Fruit fly (Drosophila melanogaster) whole organism, embryonic: ENCODE data around the gene Galphai.
A peak's percentile ranks its signal among the peaks of the same experiment; 100 is the strongest.

Experiments used
- CG10274 ChIP-seq: fragments of 200-800 bp; sonication (Bioruptor generic); optimal IDR thresholded peaks from 3 replicates; lab custom pipeline; 2017; ENCODE audit warnings: missing biosample characterization, mild to moderate bottlenecking, missing genetic modification characterization
- CG10654 ChIP-seq: fragments of 200-800 bp; sonication (Bioruptor generic); optimal IDR thresholded peaks from 2 replicates; lab custom pipeline; 2016; ENCODE audit warnings: missing biosample characterization, missing genetic modification characterization
- CG11560 ChIP-seq: fragments of 200-800 bp; sonication (Bioruptor generic); IDR thresholded peaks from 3 replicates; pipeline ENCODE4 v1.3.6; 2022; ENCODE audit warnings: missing biosample characterization, missing genetic modification characterization
- CG12219 ChIP-seq: fragments of 200-800 bp; sonication (Bioruptor generic); optimal IDR thresholded peaks from 3 replicates; lab custom pipeline; 2018; ENCODE audit warnings: missing biosample characterization, mild to moderate bottlenecking, missing genetic modification characterization
- CG12236 ChIP-seq: fragments of 200-800 bp; sonication (Bioruptor generic); optimal IDR thresholded peaks from 2 replicates; lab custom pipeline; 2016; ENCODE audit warnings: missing biosample characterization, missing genetic modification characterization
- CG1233 ChIP-seq: fragments of 200-800 bp; sonication (Bioruptor generic); optimal IDR thresholded peaks from 4 replicates; lab custom pipeline; 2018; ENCODE audit warnings: missing biosample characterization, mild to moderate bottlenecking, missing genetic modification characterization
- CG12744 ChIP-seq: fragments of 200-800 bp; sonication (Bioruptor generic); optimal IDR thresholded peaks from 2 replicates; lab custom pipeline; 2016; ENCODE audit warnings: missing biosample characterization, missing genetic modification characterization
- CG17359 ChIP-seq: fragments of 200-800 bp; sonication (Bioruptor generic); optimal IDR thresholded peaks from 3 replicates; lab custom pipeline; 2018; ENCODE audit warnings: missing biosample characterization, mild to moderate bottlenecking, missing genetic modification characterization, moderate library complexity
- CG18011 ChIP-seq: fragments of 200-800 bp; sonication (Bioruptor generic); optimal IDR thresholded peaks from 2 replicates; lab custom pipeline; 2017; ENCODE audit warnings: missing biosample characterization, missing genetic modification characterization, mild to moderate bottlenecking, moderate library complexity, missing genotype
- CG18619 ChIP-seq: fragments of 200-800 bp; sonication (Bioruptor generic); optimal IDR thresholded peaks from 3 replicates; lab custom pipeline; 2017; ENCODE audit warnings: missing biosample characterization, mild to moderate bottlenecking, missing genetic modification characterization
- CG18764 ChIP-seq: fragments of 200-800 bp; sonication (Bioruptor generic); optimal IDR thresholded peaks from 3 replicates; lab custom pipeline; 2016; ENCODE audit warnings: missing biosample characterization, missing genetic modification characterization
- CG2678 ChIP-seq: fragments of 200-800 bp; sonication (Bioruptor generic); optimal IDR thresholded peaks from 3 replicates; lab custom pipeline; 2019; ENCODE audit warnings: missing biosample characterization, mild to moderate bottlenecking, missing genetic modification characterization, moderate library complexity
- CG33557 ChIP-seq: fragments of 200-800 bp; sonication (Bioruptor generic); optimal IDR thresholded peaks from 2 replicates; lab custom pipeline; 2019; ENCODE audit warnings: missing biosample characterization, mild to moderate bottlenecking, missing genetic modification characterization, moderate library complexity
- CG3407 ChIP-seq: fragments of 200-800 bp; sonication (Bioruptor generic); optimal IDR thresholded peaks from 2 replicates; lab custom pipeline; 2018; ENCODE audit warnings: missing biosample characterization, mild to moderate bottlenecking, missing genetic modification characterization
- CG34224 ChIP-seq: fragments of 200-800 bp; sonication (Bioruptor generic); IDR thresholded peaks from 3 replicates; pipeline ENCODE4 v1.3.6; 2022; ENCODE audit warnings: missing biosample characterization, missing genetic modification characterization; ENCODE audit not compliant: partially characterized antibody
- CG43689 ChIP-seq: fragments of 200-800 bp; sonication (Bioruptor generic); IDR thresholded peaks from 2 replicates; pipeline ENCODE4 v1.3.6; 2022; ENCODE audit warnings: missing biosample characterization, missing genetic modification characterization
- CG6175 ChIP-seq: fragments of 200-800 bp; sonication (Bioruptor generic); IDR thresholded peaks from 3 replicates; pipeline ENCODE4 v1.3.6; 2022; ENCODE audit warnings: missing biosample characterization, missing genetic modification characterization
- CG6813 ChIP-seq: fragments of 200-800 bp; sonication (Bioruptor generic); optimal IDR thresholded peaks from 2 replicates; lab custom pipeline; 2017; ENCODE audit warnings: missing biosample characterization, missing genetic modification characterization, mild to moderate bottlenecking, moderate library complexity, missing genetic modification reagents
- CG9727 ChIP-seq: fragments of 200-800 bp; sonication (Bioruptor generic); optimal IDR thresholded peaks from 3 replicates; lab custom pipeline; 2017; ENCODE audit warnings: missing biosample characterization, mild to moderate bottlenecking, missing genetic modification characterization
- D19A ChIP-seq: fragments of 200-800 bp; optimal IDR thresholded peaks from 3 replicates; lab custom pipeline; 2019; ENCODE audit warnings: missing biosample characterization, mild to moderate bottlenecking, missing genetic modification characterization, moderate library complexity
- H15 ChIP-seq: fragments of 200-800 bp; sonication (Bioruptor generic); IDR thresholded peaks from 3 replicates; pipeline ENCODE4 v1.3.6; 2022; ENCODE audit warnings: missing biosample characterization, missing genetic modification characterization
- H2.0 ChIP-seq: fragments of 200-800 bp; sonication (Bioruptor generic); IDR thresholded peaks from 2 replicates; pipeline ENCODE4 v1.3.6; 2022; ENCODE audit warnings: missing biosample characterization, missing genetic modification characterization
- Meics ChIP-seq: fragments of 200-800 bp; sonication (Bioruptor generic); optimal IDR thresholded peaks from 2 replicates; lab custom pipeline; 2017; ENCODE audit warnings: missing biosample characterization, mild to moderate bottlenecking, missing genetic modification characterization
- Optix ChIP-seq: fragments of 200-800 bp; sonication (Bioruptor generic); IDR thresholded peaks from 3 replicates; pipeline ENCODE4 v1.3.6; 2022; ENCODE audit warnings: missing biosample characterization, missing genetic modification characterization
- Pdp1 ChIP-seq, 2 experiments: fragments of 200-800 bp; sonication (Bioruptor generic); optimal IDR thresholded peaks; 3 replicates each; lab custom pipeline; 2016; ENCODE audit warnings: missing biosample characterization in 2 of 2, missing genetic modification characterization in 2 of 2, mild to moderate bottlenecking in 1 of 2, moderate library complexity in 1 of 2
- Sox100B ChIP-seq: fragments of 200-800 bp; sonication (Bioruptor generic); optimal IDR thresholded peaks from 3 replicates; lab custom pipeline; 2018; ENCODE audit warnings: missing biosample characterization, mild to moderate bottlenecking, missing genetic modification characterization
- TFAM ChIP-seq: fragments of 200-800 bp; sonication (Bioruptor generic); optimal IDR thresholded peaks from 2 replicates; lab custom pipeline; 2017; ENCODE audit warnings: missing biosample characterization, missing genetic modification characterization, inconsistent platforms
- Tbp ChIP-seq: fragments of >200 bp; optimal IDR thresholded peaks from 2 replicates; lab custom pipeline; 2018; ENCODE audit warnings: missing biosample characterization, missing genetic modification characterization
- al ChIP-seq: fragments of 200-800 bp; sonication (Bioruptor generic); IDR thresholded peaks from 2 replicates; pipeline ENCODE4 v1.3.6; 2022; ENCODE audit warnings: missing biosample characterization, missing genetic modification characterization
- bab2 ChIP-seq: fragments of 200-800 bp; sonication (Bioruptor generic); optimal IDR thresholded peaks from 2 replicates; lab custom pipeline; 2016; ENCODE audit warnings: missing biosample characterization, missing genetic modification characterization
- bcd ChIP-seq: fragments of 200-800 bp; sonication (Bioruptor generic); optimal IDR thresholded peaks from 2 replicates; lab custom pipeline; 2017; ENCODE audit warnings: missing biosample characterization, mild to moderate bottlenecking, missing genetic modification characterization
- danr ChIP-seq: fragments of 200-800 bp; sonication (Bioruptor generic); IDR thresholded peaks from 2 replicates; pipeline ENCODE4 v1.3.6; 2022; ENCODE audit warnings: missing biosample characterization, missing genetic modification characterization
- dmrt11E ChIP-seq: fragments of 200-800 bp; sonication (Bioruptor generic); optimal IDR thresholded peaks from 3 replicates; lab custom pipeline; 2018; ENCODE audit warnings: missing biosample characterization, mild to moderate bottlenecking, missing genetic modification characterization, moderate library complexity
- fd96Cb ChIP-seq: fragments of 200-800 bp; sonication (Bioruptor generic); optimal IDR thresholded peaks from 2 replicates; lab custom pipeline; 2018; ENCODE audit warnings: missing biosample characterization, mild to moderate bottlenecking, missing genetic modification characterization, moderate library complexity
- gcm2 ChIP-seq: fragments of 200-800 bp; sonication (Bioruptor generic); optimal IDR thresholded peaks from 2 replicates; lab custom pipeline; 2016; ENCODE audit warnings: missing biosample characterization, missing genetic modification characterization
- gsb ChIP-seq: fragments of 200-800 bp; sonication (Bioruptor generic); IDR thresholded peaks from 2 replicates; pipeline ENCODE4 v1.3.6; 2022; ENCODE audit warnings: missing biosample characterization, missing genetic modification characterization
- her ChIP-seq: fragments of 200-800 bp; sonication (Bioruptor generic); optimal IDR thresholded peaks from 2 replicates; lab custom pipeline; 2016; ENCODE audit warnings: missing biosample characterization, missing genetic modification characterization
- inv ChIP-seq: fragments of 200-800 bp; sonication (Bioruptor generic); IDR thresholded peaks from 2 replicates; pipeline ENCODE4 v1.3.6; 2022; ENCODE audit warnings: missing biosample characterization, missing genetic modification characterization; ENCODE audit not compliant: partially characterized antibody
- lbe ChIP-seq: fragments of 200-800 bp; sonication (Bioruptor generic); optimal IDR thresholded peaks from 2 replicates; lab custom pipeline; 2016; ENCODE audit warnings: missing biosample characterization, mild to moderate bottlenecking, missing genetic modification characterization
- lilli ChIP-seq: fragments of 200-800 bp; sonication (Bioruptor generic); optimal IDR thresholded peaks from 3 replicates; lab custom pipeline; 2016; ENCODE audit warnings: missing biosample characterization, missing genetic modification characterization
- mam ChIP-seq: fragments of 200-800 bp; sonication (Bioruptor generic); optimal IDR thresholded peaks from 3 replicates; lab custom pipeline; 2016; ENCODE audit warnings: missing biosample characterization, missing genetic modification characterization
- prd ChIP-seq, 3 experiments: fragments of >200 bp in 2 of 3; fragments of 200-800 bp in 1 of 3; sonication (Bioruptor generic) in 1 of 3; optimal IDR thresholded peaks in 2 of 3; IDR thresholded peaks in 1 of 3; 2 replicates in 2 of 3; 3 replicates in 1 of 3; pipeline versions ENCODE4 v1.3.6 to Lab custom; 2017 to 2022; ENCODE audit warnings: missing biosample characterization in 1 of 3, missing genetic modification characterization in 1 of 3
- seq ChIP-seq: fragments of 200-800 bp; sonication (Bioruptor generic); IDR thresholded peaks from 2 replicates; pipeline ENCODE4 v1.3.6; 2022; ENCODE audit warnings: missing biosample characterization, missing genetic modification characterization
- so ChIP-seq: fragments of 200-800 bp; sonication (Bioruptor generic); IDR thresholded peaks from 3 replicates; pipeline ENCODE4 v1.3.6; 2022; ENCODE audit warnings: missing biosample characterization, missing genetic modification characterization
- sob ChIP-seq: fragments of 200-800 bp; sonication (Bioruptor generic); IDR thresholded peaks from 2 replicates; pipeline ENCODE4 v1.3.6; 2022; ENCODE audit warnings: missing biosample characterization, missing genetic modification characterization
- ttk ChIP-seq: fragments of 200-800 bp; sonication (Bioruptor generic); IDR thresholded peaks from 2 replicates; pipeline ENCODE4 v2.1.2; 2022; ENCODE audit warnings: missing biosample characterization, missing genetic modification characterization
- usp ChIP-seq: fragments of >200 bp; optimal IDR thresholded peaks from 2 replicates; lab custom pipeline; 2017; ENCODE audit warnings: missing biosample characterization, missing genetic modification characterization

Galphai gene

dm6 chr3L:6977391-6977790, 2.5 kb downstream of the Galphai start (continued):
- TF ChIP-seq CG12236 (GFP tag; lab: Kevin White, UChicago), result no peak
- peak; percentile 53 for TF ChIP-seq CG6813
- TF ChIP-seq gsb (GFP tag; lab: Robert Waterston, UW), result no peak
- TF ChIP-seq ttk (GFP tag; lab: Robert Waterston, UW), result peak; percentile 58; the same call in 1 of the 2 replicates
- TF ChIP-seq al (GFP tag; lab: Robert Waterston, UW), result no peak
- no peak for TF ChIP-seq inv (GFP tag; lab: Robert Waterston, UW)
- TF ChIP-seq so, result peak; percentile 74; the same call in 2 of the 3 replicates
- TF ChIP-seq CG17359 (tag; lab: Kevin White, UChicago), result peak; percentile 75
- peak; percentile 21 for TF ChIP-seq CG12219 (GFP tag; lab: Kevin White, UChicago)
- TF ChIP-seq danr (GFP tag; lab: Robert Waterston, UW), result 0 out of 2 replicates have a peak, but pooled peaks have one; percentile 18
- no peak for TF ChIP-seq TFAM (GFP tag; lab: Kevin White, UChicago)
- TF ChIP-seq seq (GFP tag; lab: Robert Waterston, UW), result peak; percentile 62
- peak; percentile 3 for TF ChIP-seq lilli (GFP tag; lab: Kevin White, UChicago)
- TF ChIP-seq CG10274 (GFP tag; lab: Kevin White, UChicago), result no peak
- peak; percentile 66 for TF ChIP-seq CG2678
- peak; percentile 19 for TF ChIP-seq CG1233 (GFP tag; lab: Kevin White, UChicago)
- no peak for TF ChIP-seq Pdp1 (GFP tag; optimal IDR thresholded peaks at IDR 0.05; lab: Kevin White, UChicago)
- TF ChIP-seq CG34224 (GFP tag; lab: Robert Waterston, UW), result no peak
- no peak for TF ChIP-seq her
- no peak for TF ChIP-seq CG6175 (GFP tag; lab: Robert Waterston, UW)
- peak; percentile 70 for TF ChIP-seq dmrt11E (tag; lab: Kevin White, UChicago)
- peak; percentile 23 for TF ChIP-seq CG18764 (GFP tag; lab: Kevin White, UChicago)
- no peak for TF ChIP-seq CG11560 (tag; lab: Robert Waterston, UW)
- no peak for TF ChIP-seq D19A (tag; lab: Kevin White, UChicago)
- TF ChIP-seq Tbp, result no peak
- TF ChIP-seq fd96Cb (tag; lab: Kevin White, UChicago), result peak; percentile 60
- TF ChIP-seq bab2, result no peak
- no peak for TF ChIP-seq gcm2 (GFP tag; lab: Kevin White, UChicago)
- TF ChIP-seq H2.0 (GFP tag; lab: Robert Waterston, UW), result no peak
- peak; percentile 49; the same call in 1 of the 3 replicates for TF ChIP-seq Optix (GFP tag; lab: Robert Waterston, UW)
- TF ChIP-seq Sox100B (GFP tag; lab: Kevin White, UChicago), result peak; percentile 63
- peak; percentile 33 for TF ChIP-seq lbe
- peak; percentile 32 for TF ChIP-seq CG18619 (GFP tag; lab: Kevin White, UChicago)
- peak; percentile 40 for TF ChIP-seq CG10654 (GFP tag; lab: Kevin White, UChicago)
- no peak for TF ChIP-seq CG33557 (GFP tag; lab: Kevin White, UChicago)
- peak; percentile 59 for TF ChIP-seq bcd
- TF ChIP-seq Meics (GFP tag; lab: Kevin White, UChicago), result peak; percentile 30
- TF ChIP-seq H15 (GFP tag; lab: Robert Waterston, UW), result no peak
- TF ChIP-seq sob (GFP tag; lab: Robert Waterston, UW), result no peak; the same call in 1 of the 2 replicates
- no peak for TF ChIP-seq mam
- TF ChIP-seq CG43689 (GFP tag; lab: Robert Waterston, UW), result peak; percentile 47; the same call in 1 of the 2 replicates
- no peak for TF ChIP-seq CG18011 (GFP tag; lab: Kevin White, UChicago)
- TF ChIP-seq CG12744 (GFP tag; lab: Kevin White, UChicago), result no peak
- no peak for TF ChIP-seq usp (GFP tag; lab: Kevin White, UChicago)
- TF ChIP-seq CG3407 (GFP tag; lab: Kevin White, UChicago), result peak; percentile 40
- peak; percentile 72 for TF ChIP-seq CG9727 (GFP tag; lab: Kevin White, UChicago)
- TF ChIP-seq prd (optimal IDR thresholded peaks at IDR 0.05; lab: Kevin White, UChicago), result no peak
- peak; percentile 72 for TF ChIP-seq prd (GFP tag; IDR thresholded peaks at IDR 0.05; lab: Robert Waterston, UW)
- TF ChIP-seq, all 482 proteins: peak for 198
